Worm (Caenorhabditis elegans): ENCODE data around the gene B0554.7.

DNA sequence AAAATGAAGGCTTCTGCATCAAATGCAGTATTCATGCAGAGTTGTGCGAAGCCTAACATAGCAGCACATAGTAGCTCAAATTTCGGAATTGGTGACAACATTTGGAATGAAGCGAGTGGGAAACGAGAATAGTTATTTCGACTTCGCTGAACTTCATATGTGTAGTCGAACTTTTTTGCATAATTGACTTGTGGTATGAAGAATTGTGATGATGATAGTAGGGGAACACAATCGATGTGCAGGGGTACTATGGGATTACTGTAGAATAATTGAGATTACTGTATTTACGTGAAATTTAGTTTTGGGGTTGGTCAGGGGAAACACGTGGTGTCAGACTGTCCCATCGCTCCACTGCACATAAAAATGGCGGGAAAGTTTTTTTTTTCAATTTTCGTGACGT lies at the start of gene B0554.7:
- TF ChIP-seq lag-1 (GFP tag; IDR thresholded peaks at IDR 0.05) (no peak), unc-130 (GFP tag; optimal IDR thresholded peaks at IDR 0.05) (no peak), him-1 (tag; optimal IDR thresholded peaks at IDR 0.05) (no peak), nhr-27 (tag; optimal IDR thresholded peaks at IDR 0.05) (no peak), snpc-4 (GFP tag; optimal IDR thresholded peaks at IDR 0.05) (no peak), snpc-4 (tag; optimal IDR thresholded peaks at IDR 0.05) (no peak), bed-1 (GFP tag; IDR thresholded peaks at IDR 0.05) (no peak), B0035.1 (tag; optimal IDR thresholded peaks at IDR 0.05) (no peak), unc-62 (GFP tag; optimal IDR thresholded peaks at IDR 0.05) (no peak), nhr-80 (tag; optimal IDR thresholded peaks at IDR 0.05) (no peak)

Measured in whole organism, young adult.